6 worm cellular contexts compared by ENCODE assay signal in the genomic region with DNA sequence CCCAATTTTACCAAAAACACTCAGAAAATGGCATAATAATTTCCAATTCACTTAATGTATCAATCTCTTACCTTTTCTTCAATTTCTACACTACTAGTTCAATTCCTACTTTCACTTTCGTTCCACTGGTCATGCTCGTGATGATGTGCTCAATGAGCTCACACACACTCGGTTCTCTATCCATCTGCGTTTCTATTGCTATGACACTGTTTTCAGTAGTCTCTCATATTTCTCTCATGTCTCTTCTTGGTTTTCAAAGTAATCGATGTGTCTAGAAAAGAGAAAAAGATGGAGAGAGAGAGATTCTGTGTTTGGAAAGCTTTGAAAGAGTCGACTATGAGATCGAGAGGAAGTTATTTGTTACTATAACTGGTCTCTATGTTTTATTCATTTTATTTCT.
TF ChIP-seq lines count a peak whose summit lies in the region.

No protein-coding gene starts in this region.

TF ChIP-seq in whole organism, L1 larva, 84 proteins besides CTCF, POLR2A, EP300 and RAD21 (continued from another document and continues in another):
- no peak for TF ChIP-seq hlh-4 (tag; optimal IDR thresholded peaks at IDR 0.05; lab: Kevin White, UChicago)
- no peak for TF ChIP-seq irx-1 (tag; optimal IDR thresholded peaks at IDR 0.05; lab: Kevin White, UChicago)
- peak; percentile 42 for TF ChIP-seq nhr-47 (tag; optimal IDR thresholded peaks at IDR 0.05; lab: Kevin White, UChicago)
- no peak for TF ChIP-seq nhr-237 (tag; optimal IDR thresholded peaks at IDR 0.05; lab: Kevin White, UChicago)
- TF ChIP-seq nhr-12 (tag; optimal IDR thresholded peaks at IDR 0.05; lab: Kevin White, UChicago) = no peak
- TF ChIP-seq vab-15 (tag; optimal IDR thresholded peaks at IDR 0.05; lab: Kevin White, UChicago) = no peak
- TF ChIP-seq C16A3.4 (tag; optimal IDR thresholded peaks at IDR 0.05; lab: Kevin White, UChicago) = peak; percentile 21
- TF ChIP-seq ztf-11 (tag; optimal IDR thresholded peaks at IDR 0.05; lab: Kevin White, UChicago) = no peak
- TF ChIP-seq lin-15B (tag; optimal IDR thresholded peaks at IDR 0.05; lab: Kevin White, UChicago) = no peak
- no peak for TF ChIP-seq ztf-4 (tag; optimal IDR thresholded peaks at IDR 0.05; lab: Kevin White, UChicago)
- no peak for TF ChIP-seq unc-130 (tag; optimal IDR thresholded peaks at IDR 0.05; lab: Kevin White, UChicago)
- TF ChIP-seq efl-1 (optimal IDR thresholded peaks at IDR 0.05; lab: Kevin White, UChicago) = peak; percentile 52 to 58
- TF ChIP-seq efl-1 (GFP tag; optimal IDR thresholded peaks at IDR 0.05 in 1 of 2; lab: Kevin White, UChicago) = peak in 1 of 2 experiments; percentile 30
- peak; percentile 42 to 46 for TF ChIP-seq lin-35 (GFP tag; optimal IDR thresholded peaks at IDR 0.05; lab: Kevin White, UChicago)
- TF ChIP-seq nhr-85 (tag; lab: Kevin White, UChicago) = no peak
- no peak for TF ChIP-seq mab-9 (GFP tag; IDR thresholded peaks at IDR 0.05; lab: Robert Waterston, UW)
- no peak for TF ChIP-seq zip-4 (GFP tag; optimal IDR thresholded peaks at IDR 0.05; lab: Kevin White, UChicago)
- no peak for TF ChIP-seq hlh-17 (GFP tag; optimal IDR thresholded peaks at IDR 0.05; lab: Kevin White, UChicago; ENCODE audit: borderline replicate concordance)
- TF ChIP-seq C04F5.9 (tag; optimal IDR thresholded peaks at IDR 0.05; lab: Kevin White, UChicago) = no peak
- peak; percentile 28 for TF ChIP-seq elt-2 (tag; optimal IDR thresholded peaks at IDR 0.05; lab: Kevin White, UChicago)
- no peak for TF ChIP-seq mef-2 (tag; optimal IDR thresholded peaks at IDR 0.05; lab: Kevin White, UChicago)
- no peak for TF ChIP-seq lin-39 (tag; optimal IDR thresholded peaks at IDR 0.05; lab: Kevin White, UChicago)

TF ChIP-seq in whole organism, L2 larva, 48 proteins besides CTCF, POLR2A, EP300 and RAD21 (continued from another document):
- peak; percentile 22 for TF ChIP-seq lin-13 (GFP tag; optimal IDR thresholded peaks at IDR 0.05; lab: Kevin White, UChicago)
- TF ChIP-seq zag-1 (tag; optimal IDR thresholded peaks at IDR 0.05; lab: Kevin White, UChicago) = peak; percentile 63
- peak; percentile 94 for TF ChIP-seq C34F6.9 (tag; optimal IDR thresholded peaks at IDR 0.05; lab: Kevin White, UChicago)
- peak; percentile 78 for TF ChIP-seq nhr-129 (tag; optimal IDR thresholded peaks at IDR 0.05; lab: Kevin White, UChicago)
- peak; percentile 83 for TF ChIP-seq crh-2 (tag; optimal IDR thresholded peaks at IDR 0.05; lab: Kevin White, UChicago)
- TF ChIP-seq F13H6.1 (tag; optimal IDR thresholded peaks at IDR 0.05; lab: Kevin White, UChicago) = peak; percentile 51
- TF ChIP-seq sma-9 (GFP tag; optimal IDR thresholded peaks at IDR 0.05; lab: Kevin White, UChicago) = peak; percentile 58
- no peak for TF ChIP-seq sma-9 (tag; optimal IDR thresholded peaks at IDR 0.05; lab: Kevin White, UChicago)
TF ChIP-seq in whole organism, L2 larva: peak in this region for 13.

TF ChIP-seq in whole organism, L3 larva, 47 proteins besides CTCF, POLR2A, EP300 and RAD21 (continued from another document):
- TF ChIP-seq lin-15B (tag; optimal IDR thresholded peaks at IDR 0.05; lab: Kevin White, UChicago) = peak; percentile 44
- TF ChIP-seq lin-39 (tag; optimal IDR thresholded peaks at IDR 0.05; lab: Kevin White, UChicago) = peak; percentile 29
- no peak for TF ChIP-seq nhr-12 (tag; optimal IDR thresholded peaks at IDR 0.05; lab: Kevin White, UChicago)
- TF ChIP-seq nhr-43 (tag; optimal IDR thresholded peaks at IDR 0.05; lab: Kevin White, UChicago; ENCODE audit: poor library complexity, severe bottlenecking) = no peak
TF ChIP-seq in whole organism, L3 larva: peak in this region for 12.

TF ChIP-seq in whole organism, L4 larva, 104 proteins besides CTCF, POLR2A, EP300 and RAD21 (continued from another document):
- peak; percentile 91 for TF ChIP-seq hlh-30 (tag; optimal IDR thresholded peaks at IDR 0.05; lab: Kevin White, UChicago; ENCODE audit: insufficient read depth)
- peak; percentile 59 for TF ChIP-seq nhr-28 (tag; optimal IDR thresholded peaks at IDR 0.05; lab: Kevin White, UChicago)
- TF ChIP-seq hlh-11 (tag; optimal IDR thresholded peaks at IDR 0.05; lab: Kevin White, UChicago) = peak; percentile 70
- no peak for TF ChIP-seq nhr-42 (GFP tag; IDR thresholded peaks at IDR 0.05; lab: Robert Waterston, UW)
- TF ChIP-seq unc-62 (GFP tag; optimal IDR thresholded peaks at IDR 0.05 in 1 of 2; lab: Kevin White, UChicago) = no peak
- TF ChIP-seq unc-62 (tag; optimal IDR thresholded peaks at IDR 0.05; lab: Kevin White, UChicago) = no peak
- TF ChIP-seq ceh-28 (tag; optimal IDR thresholded peaks at IDR 0.05; lab: Kevin White, UChicago) = peak; percentile 52
- peak; percentile 20; the same call in 1 of the 2 replicates for TF ChIP-seq dmd-6 (GFP tag; IDR thresholded peaks at IDR 0.05; lab: Robert Waterston, UW)
- peak; percentile 2 for TF ChIP-seq dpl-1 (GFP tag; optimal IDR thresholded peaks at IDR 0.05; lab: Kevin White, UChicago)
- peak in 1 of 2 experiments; percentile 18 for TF ChIP-seq hif-1 (tag; optimal IDR thresholded peaks at IDR 0.05; lab: Kevin White, UChicago)
- TF ChIP-seq dve-1 (tag; optimal IDR thresholded peaks at IDR 0.05; lab: Kevin White, UChicago; ENCODE audit: insufficient read depth) = peak; percentile 85
- TF ChIP-seq lsy-2 (tag; optimal IDR thresholded peaks at IDR 0.05; lab: Kevin White, UChicago) = peak; percentile 23 to 77
- TF ChIP-seq nhr-48 (tag; optimal IDR thresholded peaks at IDR 0.05; lab: Kevin White, UChicago) = peak; percentile 6
- peak; percentile 68 for TF ChIP-seq hmg-1.1 (GFP tag; IDR thresholded peaks at IDR 0.05; lab: Robert Waterston, UW)
- TF ChIP-seq arid-1 (GFP tag; conservative IDR thresholded peaks at IDR 0.05; lab: Robert Waterston, UW) = no peak
- peak; percentile 75 for TF ChIP-seq mep-1 (tag; optimal IDR thresholded peaks at IDR 0.05; lab: Kevin White, UChicago)
TF ChIP-seq in whole organism, L4 larva: peak in this region for 17.

TF ChIP-seq in whole organism, late embryonic, 69 proteins besides CTCF, POLR2A, EP300 and RAD21 (continued from another document):
- TF ChIP-seq tbx-2 (tag; optimal IDR thresholded peaks at IDR 0.05; lab: Kevin White, UChicago) = peak; percentile 5
- peak; percentile 91 for TF ChIP-seq pax-1 (tag; optimal IDR thresholded peaks at IDR 0.05; lab: Kevin White, UChicago)
- no peak for TF ChIP-seq tbx-7 (tag; optimal IDR thresholded peaks at IDR 0.05; lab: Kevin White, UChicago)
- peak; percentile 38 for TF ChIP-seq unc-42 (tag; optimal IDR thresholded peaks at IDR 0.05; lab: Kevin White, UChicago)
- no peak for TF ChIP-seq ttx-3 (tag; optimal IDR thresholded peaks at IDR 0.05; lab: Kevin White, UChicago)

TF ChIP-seq in whole organism, young adult, 124 proteins besides CTCF, POLR2A, EP300 and RAD21 (continued from another document):
- TF ChIP-seq mxl-1 (tag; optimal IDR thresholded peaks at IDR 0.05; lab: Kevin White, UChicago) (no peak), nhr-80 (tag; optimal IDR thresholded peaks at IDR 0.05; lab: Kevin White, UChicago) (peak; percentile 33), ccch-3 (GFP tag; optimal IDR thresholded peaks at IDR 0.05; lab: Kevin White, UChicago) (no peak), F33H1.4 (GFP tag; IDR thresholded peaks at IDR 0.05; lab: Robert Waterston, UW) (no peak), pbrm-1 (GFP tag; IDR thresholded peaks at IDR 0.05; lab: Robert Waterston, UW) (no peak), attf-5 (GFP tag; optimal IDR thresholded peaks at IDR 0.05; lab: Kevin White, UChicago) (peak; percentile 3), tlf-1 (GFP tag; optimal IDR thresholded peaks at IDR 0.05; lab: Kevin White, UChicago) (no peak), Y67H2A.10 (GFP tag; conservative IDR thresholded peaks at IDR 0.05; lab: Robert Waterston, UW) (no peak), aptf-3 (GFP tag; IDR thresholded peaks at IDR 0.05; lab: Robert Waterston, UW) (no peak), ZK185.1 (tag; optimal IDR thresholded peaks at IDR 0.05; lab: Kevin White, UChicago; ENCODE audit: poor library complexity, severe bottlenecking) (no peak), hlh-26 (GFP tag; conservative IDR thresholded peaks at IDR 0.05; lab: Robert Waterston, UW) (no peak), nfyb-1 (GFP tag; IDR thresholded peaks at IDR 0.05; lab: Robert Waterston, UW) (no peak), K12H6.12 (tag; optimal IDR thresholded peaks at IDR 0.05; lab: Kevin White, UChicago) (peak; percentile 24), let-607 (tag; optimal IDR thresholded peaks at IDR 0.05; lab: Kevin White, UChicago) (no peak), snpc-1.3 (tag; optimal IDR thresholded peaks at IDR 0.05; lab: Kevin White, UChicago; ENCODE audit: insufficient read depth) (no peak), ceh-79 (tag; optimal IDR thresholded peaks at IDR 0.05; lab: Kevin White, UChicago) (no peak), cebp-1 (GFP tag; IDR thresholded peaks at IDR 0.05; lab: Robert Waterston, UW) (no peak), cebp-1 (tag; optimal IDR thresholded peaks at IDR 0.05; lab: Kevin White, UChicago) (peak; percentile 56), dpl-1 (GFP tag; optimal IDR thresholded peaks at IDR 0.05; lab: Kevin White, UChicago) (no peak), ceh-27 (GFP tag; optimal IDR thresholded peaks at IDR 0.05; lab: Kevin White, UChicago) (no peak), cebp-2 (GFP tag; IDR thresholded peaks at IDR 0.05; lab: Robert Waterston, UW) (no peak), lin-40 (tag; optimal IDR thresholded peaks at IDR 0.05; lab: Kevin White, UChicago) (peak; percentile 36), sdz-38 (tag; optimal IDR thresholded peaks at IDR 0.05; lab: Kevin White, UChicago) (no peak), fkh-3 (tag; optimal IDR thresholded peaks at IDR 0.05; lab: Kevin White, UChicago) (no peak)
